Worm (Caenorhabditis elegans): ENCODE measurements around the gene gpb-1.

DNA sequence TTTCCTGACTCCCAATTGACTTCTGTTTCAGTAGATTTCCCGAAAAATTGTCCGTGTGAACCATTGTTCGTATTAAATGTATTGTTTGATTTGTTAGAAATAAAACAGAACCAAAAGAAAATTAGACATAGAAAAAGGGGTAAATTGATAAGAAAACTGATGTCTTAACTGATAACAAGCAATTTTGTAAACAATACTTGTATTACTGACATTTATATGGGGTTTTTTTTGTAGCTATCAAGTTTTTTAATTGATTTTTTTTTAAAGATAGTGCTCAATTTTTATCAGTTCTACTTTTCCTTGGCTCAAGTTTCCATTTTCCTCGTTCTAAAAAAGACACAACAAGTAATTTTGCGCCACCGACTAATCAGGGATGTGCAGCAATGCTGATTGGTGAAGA is 48.8 kb upstream of the gpb-1 start:
- TF ChIP-seq nhr-237 (tag; optimal IDR thresholded peaks at IDR 0.05) = no peak
- TF ChIP-seq dsc-1 (tag; optimal IDR thresholded peaks at IDR 0.05) = no peak
- no peak for TF ChIP-seq aly-2 (tag; optimal IDR thresholded peaks at IDR 0.05)
- TF ChIP-seq ztf-11 (tag; optimal IDR thresholded peaks at IDR 0.05) = no peak
- TF ChIP-seq nhr-11 (tag; optimal IDR thresholded peaks at IDR 0.05) = no peak
- no peak for TF ChIP-seq nhr-76 (tag; optimal IDR thresholded peaks at IDR 0.05)
- TF ChIP-seq sup-37 (GFP tag; optimal IDR thresholded peaks at IDR 0.05) = no peak
- TF ChIP-seq snpc-4 (tag; optimal IDR thresholded peaks at IDR 0.05) = no peak
- no peak for TF ChIP-seq mab-9 (GFP tag; IDR thresholded peaks at IDR 0.05)
- no peak for TF ChIP-seq Y116A8C.19 (tag; optimal IDR thresholded peaks at IDR 0.05; ENCODE audit: borderline replicate concordance)
- TF ChIP-seq lin-35 (GFP tag; optimal IDR thresholded peaks at IDR 0.05) = no peak
- no peak for TF ChIP-seq skn-1 (tag; optimal IDR thresholded peaks at IDR 0.05)
- TF ChIP-seq lin-15B (tag; optimal IDR thresholded peaks at IDR 0.05) = no peak

Measured in whole organism, L1 larva.